2 worm cellular contexts compared by ENCODE assay signal in the genomic region with DNA sequence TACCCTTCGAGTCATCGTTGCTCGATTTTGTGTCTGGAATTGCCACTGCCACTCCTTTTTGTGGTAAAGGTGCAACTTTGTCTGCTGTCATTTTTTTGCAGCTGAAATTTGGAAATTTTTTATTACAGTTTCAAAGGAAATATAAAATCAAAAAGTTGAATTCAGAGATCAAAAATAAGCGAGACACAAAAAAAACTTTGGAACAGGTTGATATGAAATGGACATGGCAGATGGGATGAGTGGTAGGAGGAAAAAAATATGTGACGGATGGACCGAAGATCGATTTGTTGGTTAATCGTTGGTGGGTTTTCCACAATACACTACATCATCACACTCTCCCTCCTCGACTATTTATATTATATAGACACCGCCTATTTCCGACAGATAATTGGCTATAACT.
TF ChIP-seq lines count a peak whose summit lies in the region.

A gene (minus strand): TSS at position 101 of the 400 bp plus-strand sequence.

TF ChIP-seq in whole organism, L1 larva, 84 proteins besides CTCF, POLR2A, EP300 and RAD21:
- TF ChIP-seq lin-14 (GFP tag; optimal IDR thresholded peaks at IDR 0.05; lab: Kevin White, UChicago): no peak
- TF ChIP-seq dpl-1 (GFP tag; optimal IDR thresholded peaks at IDR 0.05; lab: Kevin White, UChicago): no peak
- TF ChIP-seq nhr-77 (tag; optimal IDR thresholded peaks at IDR 0.05; lab: Kevin White, UChicago): no peak
- TF ChIP-seq elt-3 (tag; optimal IDR thresholded peaks at IDR 0.05; lab: Kevin White, UChicago): peak in 1 of 6 experiments; percentile 40
- TF ChIP-seq nhr-237 (tag; optimal IDR thresholded peaks at IDR 0.05; lab: Kevin White, UChicago): no peak
- TF ChIP-seq fos-1 (tag; optimal IDR thresholded peaks at IDR 0.05; lab: Kevin White, UChicago): no peak
- 0 out of 2 replicates have a peak, but pooled peaks have one; percentile 25 for TF ChIP-seq grh-1 (GFP tag; IDR thresholded peaks at IDR 0.05; lab: Robert Waterston, UW)
- TF ChIP-seq nhr-20 (tag; optimal IDR thresholded peaks at IDR 0.05; lab: Kevin White, UChicago): peak; percentile 2
- TF ChIP-seq ama-1 (optimal IDR thresholded peaks at IDR 0.05; lab: Kevin White, UChicago): peak; percentile 30

TF ChIP-seq in whole organism, L4 larva, 104 proteins besides CTCF, POLR2A, EP300 and RAD21:
- TF ChIP-seq nhr-28 (tag; optimal IDR thresholded peaks at IDR 0.05; lab: Kevin White, UChicago) (peak; percentile 19), hlh-30 (tag; optimal IDR thresholded peaks at IDR 0.05; lab: Kevin White, UChicago; ENCODE audit: insufficient read depth) (peak; percentile 7), F37D6.2 (tag; optimal IDR thresholded peaks at IDR 0.05; lab: Kevin White, UChicago) (no peak)
